Fruit fly (Drosophila melanogaster) whole organism, wandering third instar larva: Measurements from ENCODE around the gene CG13032.

Experiments
- Dif ChIP-seq: fragments of 200-275, 200-300 bp; sonication (Bioruptor generic); optimal IDR thresholded peaks from 2 replicates; lab custom pipeline; 2018; ENCODE audit warnings: missing biosample characterization, missing genetic modification characterization; ENCODE audit not compliant: partially characterized antibody
- GATAd ChIP-seq: sonication (Bioruptor generic); optimal IDR thresholded peaks from 2 replicates; lab custom pipeline; 2016; ENCODE audit warnings: missing biosample characterization, missing genetic modification characterization
- ey ChIP-seq: fragments of 200-800 bp; sonication (Bioruptor generic); optimal IDR thresholded peaks from 2 replicates; lab custom pipeline; 2016; ENCODE audit warnings: missing biosample characterization, missing genetic modification characterization
- tai ChIP-seq: sonication (Bioruptor generic); optimal IDR thresholded peaks from 2 replicates; lab custom pipeline; 2016; ENCODE audit warnings: missing biosample characterization, missing genetic modification characterization

dm6 chr3L:16661167-16662109 lies 12.3 kb upstream of the CG13032 start, which contains the start of gene Baldspot:
- TF ChIP-seq Dif (GFP tag; lab: Kevin White, UChicago), result peak; percentile 42
- TF ChIP-seq ey (GFP tag; lab: Kevin White, UChicago), result peak; percentile 30
- TF ChIP-seq tai (GFP tag; lab: Kevin White, UChicago), result no peak
- TF ChIP-seq GATAd (GFP tag; lab: Kevin White, UChicago), result no peak
